Worm (Caenorhabditis elegans): ENCODE data around the gene Y53F4B.1.

DNA sequence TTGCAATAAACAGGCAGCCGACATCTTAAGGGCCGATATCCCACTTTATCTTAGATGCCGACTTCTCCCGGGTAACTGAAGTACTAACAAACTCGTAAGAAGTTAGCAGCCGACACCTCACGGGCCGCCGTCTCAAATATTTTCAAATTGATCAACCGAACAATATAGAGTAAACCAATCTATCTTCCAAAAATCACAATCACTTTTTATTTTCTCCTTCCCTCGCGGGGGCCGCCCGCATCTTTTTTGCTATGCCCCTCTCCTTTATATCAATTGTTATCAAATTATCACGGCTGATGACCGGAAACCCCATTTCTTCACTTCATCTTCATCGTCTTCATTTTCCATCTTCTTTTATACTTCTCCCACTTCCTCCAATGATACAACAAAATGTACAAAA is 29.2 kb downstream of the Y53F4B.1 start:
- TF ChIP-seq snpc-4 (GFP tag; optimal IDR thresholded peaks at IDR 0.05), result no peak
- TF ChIP-seq snpc-4 (tag; optimal IDR thresholded peaks at IDR 0.05), result peak in 3 of 4 experiments; percentile 66 to 90 (median 84)
- TF ChIP-seq aptf-2 (GFP tag; conservative IDR thresholded peaks at IDR 0.05), result no peak
- no peak for TF ChIP-seq ztf-3 (GFP tag; optimal IDR thresholded peaks at IDR 0.05)
- TF ChIP-seq F49E8.2 (tag; optimal IDR thresholded peaks at IDR 0.05; ENCODE audit: insufficient read depth), result no peak
- no peak for TF ChIP-seq repo-1 (tag; optimal IDR thresholded peaks at IDR 0.05)

All from whole organism, young adult.